Worm (Caenorhabditis elegans) whole organism, L4 larva: ENCODE results near the gene arle-14.

Experiments
- F10B5.3 ChIP-seq: sonication (generic microtip); optimal IDR thresholded peaks from 2 replicates; lab custom pipeline; 2016; ENCODE audit warnings: mild to moderate bottlenecking, missing genetic modification characterization, missing compliant biosample characterization
- F37D6.2 ChIP-seq: sonication (generic microtip); optimal IDR thresholded peaks from 2 replicates; lab custom pipeline; 2016; ENCODE audit warnings: mild to moderate bottlenecking, missing genetic modification characterization, missing compliant biosample characterization
- F49E8.2 ChIP-seq: sonication (generic microtip); optimal IDR thresholded peaks from 2 replicates; lab custom pipeline; 2016; ENCODE audit warnings: missing compliant biosample characterization, mild to moderate bottlenecking, missing genetic modification characterization, borderline replicate concordance
- T20F7.1 ChIP-seq: fragments of 200-800 bp; sonication (Bioruptor generic); optimal IDR thresholded peaks from 2 replicates; lab custom pipeline; 2018; ENCODE audit warnings: mild to moderate bottlenecking, missing genetic modification characterization, missing compliant biosample characterization
- T26A8.4 ChIP-seq: fragments of 200-800 bp; sonication (Bioruptor generic); IDR thresholded peaks from 2 replicates; pipeline ENCODE4 v1.3.6; 2022; ENCODE audit warnings: missing genetic modification characterization, missing compliant biosample characterization
- Y48G9A.11 ChIP-seq: fragments of 200-800 bp; sonication (Bioruptor generic); IDR thresholded peaks from 2 replicates; pipeline ENCODE4 v1.3.6; 2022; ENCODE audit warnings: missing genetic modification reagents, missing genetic modification characterization, missing compliant biosample characterization
- Y5F2A.4 ChIP-seq: fragments of 200-800 bp; sonication (Bioruptor generic); optimal IDR thresholded peaks from 2 replicates; lab custom pipeline; 2018; ENCODE audit warnings: mild to moderate bottlenecking, missing genetic modification characterization, missing compliant biosample characterization
- Y75B8A.6 ChIP-seq: fragments of 200-800 bp; sonication (Bioruptor generic); IDR thresholded peaks from 2 replicates; pipeline ENCODE4 v1.3.6; 2022; ENCODE audit warnings: missing genetic modification reagents, missing genetic modification characterization, missing compliant biosample characterization
- ceh-28 ChIP-seq: fragments of 150-350 bp; optimal IDR thresholded peaks from 2 replicates; lab custom pipeline; 2014; ENCODE audit warnings: missing biosample characterization, missing genetic modification reagents, missing genetic modification characterization
- cey-2 ChIP-seq: sonication (generic microtip); optimal IDR thresholded peaks from 3 replicates; lab custom pipeline; 2017; ENCODE audit warnings: missing genetic modification characterization, mild to moderate bottlenecking, missing compliant biosample characterization, antibody characterized with exemption, borderline replicate concordance; ENCODE audit not compliant: insufficient read depth
- dmd-8 ChIP-seq: fragments of 200-800 bp; sonication (Bioruptor generic); IDR thresholded peaks from 2 replicates; pipeline ENCODE4 v1.3.6; 2022; ENCODE audit warnings: missing genetic modification characterization, missing compliant biosample characterization
- dpl-1 ChIP-seq: fragments of 150-350 bp; optimal IDR thresholded peaks from 2 replicates; lab custom pipeline; 2014; ENCODE audit warnings: missing biosample characterization, missing genetic modification reagents, missing genetic modification characterization
- egl-43 ChIP-seq: fragments of 200-800 bp; sonication (Bioruptor generic); IDR thresholded peaks from 2 replicates; pipeline ENCODE4 v1.3.6; 2022; ENCODE audit warnings: missing genetic modification reagents, missing genetic modification characterization, missing compliant biosample characterization
- fkh-10 ChIP-seq: fragments of 150-350 bp; optimal IDR thresholded peaks from 2 replicates; lab custom pipeline; 2014; ENCODE audit warnings: missing biosample characterization, missing genetic modification reagents, missing genetic modification characterization
- hlh-11 ChIP-seq: fragments of 200-800 bp; sonication (Bioruptor generic); optimal IDR thresholded peaks from 2 replicates; lab custom pipeline; 2018; ENCODE audit warnings: mild to moderate bottlenecking, missing genetic modification characterization, missing compliant biosample characterization
- lin-38 ChIP-seq: fragments of 200-800 bp; sonication (Bioruptor generic); IDR thresholded peaks from 2 replicates; pipeline ENCODE4 v1.3.6; 2022; ENCODE audit warnings: missing genetic modification reagents, missing genetic modification characterization, missing compliant biosample characterization
- lin-39 ChIP-seq: fragments of 150-350 bp; optimal IDR thresholded peaks from 2 replicates; lab custom pipeline; 2014; ENCODE audit warnings: missing biosample characterization, missing genetic modification reagents, missing genetic modification characterization
- lsy-2 ChIP-seq, 2 experiments: fragments of 150-350 bp in 1 of 2; sonication (generic microtip) in 1 of 2; optimal IDR thresholded peaks; 2 replicates each; lab custom pipeline; 2014 to 2017; ENCODE audit warnings: missing biosample characterization in 2 of 2, missing genetic modification characterization in 2 of 2
- madf-5 ChIP-seq, 2 experiments: fragments of 200-800 bp; sonication (Bioruptor generic); IDR thresholded peaks; 2 replicates each; pipeline ENCODE4 v1.3.6; 2022; ENCODE audit warnings: missing compliant biosample characterization in 2 of 2, missing genetic modification characterization in 2 of 2
- madf-9 ChIP-seq: fragments of 200-800 bp; sonication (Bioruptor generic); conservative IDR thresholded peaks from 2 replicates; pipeline ENCODE4 v1.3.6; 2022; ENCODE audit warnings: missing genetic modification reagents, missing genetic modification characterization, missing compliant biosample characterization
- mdl-1 ChIP-seq, 2 experiments: fragments of 150-350 bp in 1 of 2; sonication (generic microtip) in 1 of 2; optimal IDR thresholded peaks; 2 replicates each; lab custom pipeline; 2014 to 2017; ENCODE audit warnings: missing biosample characterization in 2 of 2, missing genetic modification characterization in 2 of 2
- mdt-29 ChIP-seq: fragments of 200-800 bp; sonication (Bioruptor generic); IDR thresholded peaks from 2 replicates; pipeline ENCODE4 v1.3.6; 2022; ENCODE audit warnings: missing genetic modification reagents, missing genetic modification characterization, missing compliant biosample characterization
- mes-2 ChIP-seq: sonication (generic microtip); optimal IDR thresholded peaks from 2 replicates; lab custom pipeline; 2016; ENCODE audit warnings: missing genotype, mild to moderate bottlenecking, missing genetic modification characterization, missing compliant biosample characterization; ENCODE audit not compliant: poor library complexity, severe bottlenecking
- mxl-2 ChIP-seq: fragments of 200-800 bp; sonication (Bioruptor generic); conservative IDR thresholded peaks from 2 replicates; pipeline ENCODE4 v1.3.6; 2022; ENCODE audit warnings: missing genetic modification reagents, missing genetic modification characterization, missing compliant biosample characterization
- nhr-111 ChIP-seq: fragments of 200-800 bp; sonication (Bioruptor generic); optimal IDR thresholded peaks from 2 replicates; lab custom pipeline; 2018; ENCODE audit warnings: mild to moderate bottlenecking, missing genetic modification characterization, missing compliant biosample characterization
- nhr-25 ChIP-seq: sonication (generic microtip); optimal IDR thresholded peaks from 2 replicates; lab custom pipeline; 2017; ENCODE audit warnings: missing genetic modification characterization, mild to moderate bottlenecking, missing compliant biosample characterization, antibody characterized with exemption, moderate library complexity, borderline replicate concordance; ENCODE audit not compliant: insufficient read depth
- nhr-41 ChIP-seq: fragments of 200-800 bp; sonication (Bioruptor generic); IDR thresholded peaks from 2 replicates; pipeline ENCODE4 v1.3.6; 2022; ENCODE audit warnings: missing genetic modification reagents, missing genetic modification characterization, missing compliant biosample characterization
- nhr-77 ChIP-seq: fragments of 150-350 bp; optimal IDR thresholded peaks from 2 replicates; lab custom pipeline; 2014; ENCODE audit warnings: missing biosample characterization, missing genetic modification characterization
- saeg-2 ChIP-seq: fragments of 200-800 bp; sonication (Bioruptor generic); IDR thresholded peaks from 2 replicates; pipeline ENCODE4 v1.3.6; 2022; ENCODE audit warnings: missing genetic modification reagents, missing genetic modification characterization, missing compliant biosample characterization
- set-16 ChIP-seq: fragments of 200-800 bp; sonication (Bioruptor generic); IDR thresholded peaks from 2 replicates; pipeline ENCODE4 v1.3.6; 2022; ENCODE audit warnings: missing genetic modification reagents, missing genetic modification characterization, missing compliant biosample characterization
- skn-1 ChIP-seq: fragments of 150-350 bp; optimal IDR thresholded peaks from 2 replicates; lab custom pipeline; 2014; ENCODE audit warnings: missing biosample characterization, missing genetic modification characterization
- snpc-1.2 ChIP-seq: fragments of 200-800 bp; sonication (Bioruptor generic); IDR thresholded peaks from 2 replicates; pipeline ENCODE4 v1.3.6; 2022; ENCODE audit warnings: missing genetic modification reagents, missing genetic modification characterization, missing compliant biosample characterization
- snpc-4 ChIP-seq: fragments of 150-350 bp; optimal IDR thresholded peaks from 2 replicates; lab custom pipeline; 2014; ENCODE audit warnings: missing biosample characterization, missing genetic modification characterization
- spr-1 ChIP-seq: sonication (generic microtip); optimal IDR thresholded peaks from 2 replicates; lab custom pipeline; 2016; ENCODE audit warnings: mild to moderate bottlenecking, missing genetic modification characterization, missing compliant biosample characterization
- spr-3 ChIP-seq: fragments of 200-800 bp; sonication (Bioruptor generic); optimal IDR thresholded peaks from 2 replicates; lab custom pipeline; 2018; ENCODE audit warnings: mild to moderate bottlenecking, missing genetic modification characterization, missing compliant biosample characterization
- tag-97 ChIP-seq: fragments of 200-800 bp; sonication (Bioruptor generic); IDR thresholded peaks from 2 replicates; pipeline ENCODE4 v1.3.6; 2022; ENCODE audit warnings: missing genetic modification characterization, missing compliant biosample characterization
- tra-1 ChIP-seq: fragments of 200-800 bp; sonication (Bioruptor generic); IDR thresholded peaks from 2 replicates; pipeline ENCODE4 v1.3.6; 2022; ENCODE audit warnings: missing genetic modification reagents, missing genetic modification characterization, missing compliant biosample characterization
- unc-130 ChIP-seq: sonication (generic microtip); optimal IDR thresholded peaks from 2 replicates; lab custom pipeline; 2016; ENCODE audit warnings: missing genetic modification reagents, missing genetic modification characterization, missing compliant biosample characterization
- unc-62 ChIP-seq, 3 experiments: fragments of 150-350 bp in 1 of 3; sonication (generic microtip); optimal IDR thresholded peaks in 2 of 3; peaks in 1 of 3; 1 replicate in 1 of 3; 2 replicates in 2 of 3; lab custom pipeline; 2014 to 2017; ENCODE audit warnings: missing biosample characterization in 3 of 3, missing genetic modification characterization in 3 of 3, missing genetic modification reagents in 3 of 3, missing genotype in 1 of 3
- zfp-2 ChIP-seq: sonication (generic microtip); optimal IDR thresholded peaks from 2 replicates; lab custom pipeline; 2016; ENCODE audit warnings: mild to moderate bottlenecking, missing genetic modification characterization, missing compliant biosample characterization
- zip-11 ChIP-seq: fragments of 200-800 bp; sonication (Bioruptor generic); IDR thresholded peaks from 2 replicates; pipeline ENCODE4 v1.3.6; 2022; ENCODE audit warnings: missing genetic modification characterization, missing compliant biosample characterization
- ztf-11 ChIP-seq: fragments of 150-350 bp; optimal IDR thresholded peaks from 2 replicates; lab custom pipeline; 2014; ENCODE audit warnings: missing biosample characterization, missing genetic modification characterization
- ztf-7 ChIP-seq: fragments of 150-350 bp; optimal IDR thresholded peaks from 2 replicates; lab custom pipeline; 2014; ENCODE audit warnings: missing biosample characterization, missing genetic modification characterization

Gene arle-14

ce11 chrIII:5719832-5720194, 27.1 kb downstream of the arle-14 start:
- TF ChIP-seq unc-130 (GFP tag; lab: Kevin White, UChicago) = no peak
- no peak for TF ChIP-seq nhr-25 (tag; lab: Kevin White, UChicago)
- TF ChIP-seq Y48G9A.11 (GFP tag; lab: Robert Waterston, UW) = peak; percentile 50; the same call in 1 of the 2 replicates
- TF ChIP-seq dpl-1 = peak; percentile 18
- no peak for TF ChIP-seq egl-43
- TF ChIP-seq lin-38 (GFP tag; lab: Robert Waterston, UW) = peak; percentile 58
- no peak for TF ChIP-seq Y75B8A.6 (GFP tag; lab: Robert Waterston, UW)
- no peak for TF ChIP-seq lin-39 (tag; lab: Kevin White, UChicago)
- no peak for TF ChIP-seq mxl-2 (GFP tag; lab: Robert Waterston, UW)
- TF ChIP-seq mdl-1 (tag; optimal IDR thresholded peaks at IDR 0.05; lab: Kevin White, UChicago) = no peak
- no peak for TF ChIP-seq lsy-2 (tag; optimal IDR thresholded peaks at IDR 0.05; lab: Kevin White, UChicago)
- TF ChIP-seq F49E8.2 (tag; lab: Kevin White, UChicago) = peak; percentile 62
- TF ChIP-seq nhr-111 (GFP tag; lab: Kevin White, UChicago) = no peak
- TF ChIP-seq mes-2 = peak; percentile 35
- TF ChIP-seq, all 104 proteins: peak for 5

DNA sequence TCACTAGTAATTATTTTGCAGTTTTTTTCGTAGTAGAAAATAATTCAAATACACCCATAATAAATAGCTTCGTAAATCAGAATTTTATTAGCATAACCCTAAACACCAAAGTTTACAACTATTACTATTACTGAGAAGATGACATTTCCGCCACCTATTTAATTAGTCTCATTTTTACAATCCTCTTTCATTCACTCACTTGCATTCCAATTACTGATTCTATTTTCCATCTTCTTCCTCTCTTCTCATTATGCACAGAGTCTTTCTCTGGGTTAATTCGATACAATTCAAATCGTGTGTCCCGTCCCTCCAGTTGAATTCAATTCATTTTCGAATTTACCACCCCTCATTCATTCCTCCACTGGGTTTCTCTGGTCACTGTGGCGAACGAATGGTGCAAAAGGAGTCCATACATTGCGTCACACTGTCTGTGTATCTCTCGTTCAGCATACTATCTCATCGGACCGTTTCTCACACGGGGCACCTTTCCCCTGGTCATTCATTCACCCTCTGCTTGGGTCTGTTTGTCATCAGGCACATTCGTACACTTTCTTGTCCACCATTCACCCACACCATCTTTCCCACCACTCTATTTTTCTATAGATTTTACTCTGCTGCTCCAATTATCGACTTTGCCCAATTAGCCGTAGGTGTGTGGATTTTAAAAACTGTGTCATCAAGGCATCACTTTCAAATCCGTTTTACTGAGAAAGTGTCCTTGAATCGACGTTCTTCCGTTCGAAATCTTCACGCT, 27.7 kb downstream of the arle-14 start:
- TF ChIP-seq snpc-4 (tag; lab: Kevin White, UChicago) = no peak
- peak in 1 of 2 experiments; percentile 65 for TF ChIP-seq unc-62 (GFP tag; optimal IDR thresholded peaks at IDR 0.05 in 1 of 2; lab: Kevin White, UChicago)
- TF ChIP-seq unc-62 (tag; optimal IDR thresholded peaks at IDR 0.05; lab: Kevin White, UChicago) = no peak
- TF ChIP-seq F10B5.3 (tag; lab: Kevin White, UChicago) = no peak
- no peak for TF ChIP-seq fkh-10 (GFP tag; lab: Kevin White, UChicago)
- no peak for TF ChIP-seq ztf-11 (tag; lab: Kevin White, UChicago)

DNA sequence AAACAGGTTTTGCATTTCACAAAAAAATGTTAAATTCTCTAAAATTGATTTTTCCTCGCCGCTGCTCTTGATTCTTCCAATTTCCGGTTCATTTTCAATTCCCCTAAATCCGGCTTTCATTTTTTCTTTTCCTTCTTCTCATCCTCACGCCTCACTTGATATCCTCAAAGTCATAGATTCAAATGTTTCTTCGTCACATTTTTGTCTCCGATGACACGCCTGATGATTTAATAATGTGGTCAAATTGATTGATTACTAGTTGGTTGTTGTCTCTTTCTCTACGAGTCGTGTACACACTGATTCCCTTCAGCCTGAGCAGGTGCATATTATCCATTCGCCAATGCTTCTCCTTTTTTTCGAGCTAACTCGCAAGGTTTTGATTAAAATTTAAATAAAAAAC, 28.8 kb downstream of the arle-14 start:
- TF ChIP-seq unc-62 (GFP tag; optimal IDR thresholded peaks at IDR 0.05 in 1 of 2; lab: Kevin White, UChicago) = peak in 1 of 2 experiments; percentile 50
- no peak for TF ChIP-seq unc-62 (tag; optimal IDR thresholded peaks at IDR 0.05; lab: Kevin White, UChicago)
- no peak for TF ChIP-seq fkh-10 (GFP tag; lab: Kevin White, UChicago)

ce11 chrIII:5721888-5722287, 29.2 kb downstream of the arle-14 start:
- TF ChIP-seq zfp-2 (no peak), T26A8.4 (GFP tag; lab: Robert Waterston, UW) (peak; percentile 66), F37D6.2 (tag; lab: Kevin White, UChicago) (no peak), spr-1 (tag; lab: Kevin White, UChicago) (no peak), hlh-11 (peak; percentile 61), madf-9 (GFP tag; lab: Robert Waterston, UW) (peak; percentile 52), spr-3 (no peak), snpc-1.2 (GFP tag; lab: Robert Waterston, UW) (no peak), nhr-77 (peak; percentile 48), skn-1 (tag; lab: Kevin White, UChicago) (no peak), ztf-7 (tag; lab: Kevin White, UChicago) (peak; percentile 55), madf-5 (GFP tag; IDR thresholded peaks at IDR 0.05; lab: Robert Waterston, UW) (no peak), mdt-29 (no peak), T20F7.1 (GFP tag; lab: Kevin White, UChicago) (no peak), cey-2 (no peak), dmd-8 (GFP tag; lab: Robert Waterston, UW) (no peak), saeg-2 (no peak), ceh-28 (tag; lab: Kevin White, UChicago) (peak; percentile 17), ztf-11 (tag; lab: Kevin White, UChicago) (no peak), Y5F2A.4 (GFP tag; lab: Kevin White, UChicago) (no peak), F10B5.3 (tag; lab: Kevin White, UChicago) (peak; percentile 7), set-16 (GFP tag; lab: Robert Waterston, UW) (no peak), tag-97 (GFP tag; lab: Robert Waterston, UW) (no peak), F49E8.2 (tag; lab: Kevin White, UChicago) (no peak), tra-1 (GFP tag; lab: Robert Waterston, UW) (peak; percentile 83), nhr-41 (no peak), zip-11 (GFP tag; lab: Robert Waterston, UW) (no peak)
